Worm (Caenorhabditis elegans) whole organism, L4 larva: Measurements from ENCODE around the gene rab-19.

ENCODE experiments used
- D1046.2 ChIP-seq: fragments of 200-800 bp; sonication (Bioruptor generic); IDR thresholded peaks from 2 replicates; pipeline ENCODE4 v1.3.6; 2022; ENCODE audit warnings: missing genetic modification characterization, missing compliant biosample characterization
- F37D6.2 ChIP-seq: sonication (generic microtip); optimal IDR thresholded peaks from 2 replicates; lab custom pipeline; 2016; ENCODE audit warnings: mild to moderate bottlenecking, missing genetic modification characterization, missing compliant biosample characterization
- F49E8.2 ChIP-seq: sonication (generic microtip); optimal IDR thresholded peaks from 2 replicates; lab custom pipeline; 2016; ENCODE audit warnings: missing compliant biosample characterization, mild to moderate bottlenecking, missing genetic modification characterization, borderline replicate concordance
- R02D3.7 ChIP-seq: fragments of 150-350 bp; sonication (generic microtip); optimal IDR thresholded peaks from 3 replicates; lab custom pipeline; 2014; ENCODE audit warnings: missing biosample characterization, missing genetic modification characterization
- T20F7.1 ChIP-seq: fragments of 200-800 bp; sonication (Bioruptor generic); optimal IDR thresholded peaks from 2 replicates; lab custom pipeline; 2018; ENCODE audit warnings: mild to moderate bottlenecking, missing genetic modification characterization, missing compliant biosample characterization
- Y105C5A.15 ChIP-seq: fragments of 200-800 bp; sonication (Bioruptor generic); IDR thresholded peaks from 2 replicates; pipeline ENCODE4 v1.3.6; 2022; ENCODE audit warnings: missing genetic modification characterization, missing compliant biosample characterization
- Y48G9A.11 ChIP-seq: fragments of 200-800 bp; sonication (Bioruptor generic); IDR thresholded peaks from 2 replicates; pipeline ENCODE4 v1.3.6; 2022; ENCODE audit warnings: missing genetic modification reagents, missing genetic modification characterization, missing compliant biosample characterization
- ZK337.2 ChIP-seq: fragments of 200-800 bp; sonication (Bioruptor generic); IDR thresholded peaks from 2 replicates; pipeline ENCODE4 v1.3.6; 2022; ENCODE audit warnings: missing genetic modification reagents, missing genetic modification characterization, missing compliant biosample characterization
- aha-1 ChIP-seq: fragments of 150-350 bp; peaks from one replicate; lab custom pipeline; 2014; ENCODE audit warnings: missing biosample characterization, missing genetic modification characterization
- aly-2 ChIP-seq: sonication (generic microtip); optimal IDR thresholded peaks from 2 replicates; lab custom pipeline; 2018; ENCODE audit warnings: missing biosample characterization, missing genetic modification characterization
- ctbp-1 ChIP-seq: fragments of 200-800 bp; sonication (Bioruptor generic); IDR thresholded peaks from 2 replicates; pipeline ENCODE4 v1.3.6; 2022; ENCODE audit warnings: missing genetic modification reagents, missing genetic modification characterization, missing compliant biosample characterization
- daf-12 ChIP-seq: fragments of 150-350 bp; optimal IDR thresholded peaks from 2 replicates; lab custom pipeline; 2014; ENCODE audit warnings: missing biosample characterization, missing genetic modification reagents, missing genetic modification characterization
- dmd-6 ChIP-seq: fragments of 200-800 bp; sonication (Bioruptor generic); IDR thresholded peaks from 2 replicates; pipeline ENCODE4 v1.3.6; 2022; ENCODE audit warnings: missing genetic modification reagents, missing genetic modification characterization, missing compliant biosample characterization
- egl-43 ChIP-seq: fragments of 200-800 bp; sonication (Bioruptor generic); IDR thresholded peaks from 2 replicates; pipeline ENCODE4 v1.3.6; 2022; ENCODE audit warnings: missing genetic modification reagents, missing genetic modification characterization, missing compliant biosample characterization
- fkh-10 ChIP-seq: fragments of 150-350 bp; optimal IDR thresholded peaks from 2 replicates; lab custom pipeline; 2014; ENCODE audit warnings: missing biosample characterization, missing genetic modification reagents, missing genetic modification characterization
- hlh-11 ChIP-seq: fragments of 200-800 bp; sonication (Bioruptor generic); optimal IDR thresholded peaks from 2 replicates; lab custom pipeline; 2018; ENCODE audit warnings: mild to moderate bottlenecking, missing genetic modification characterization, missing compliant biosample characterization
- lin-15B ChIP-seq: fragments of 150-350 bp; sonication (generic microtip); optimal IDR thresholded peaks from 3 replicates; lab custom pipeline; 2014; ENCODE audit warnings: missing biosample characterization, missing genetic modification characterization
- lin-38 ChIP-seq: fragments of 200-800 bp; sonication (Bioruptor generic); IDR thresholded peaks from 2 replicates; pipeline ENCODE4 v1.3.6; 2022; ENCODE audit warnings: missing genetic modification reagents, missing genetic modification characterization, missing compliant biosample characterization
- lin-39 ChIP-seq: fragments of 150-350 bp; optimal IDR thresholded peaks from 2 replicates; lab custom pipeline; 2014; ENCODE audit warnings: missing biosample characterization, missing genetic modification reagents, missing genetic modification characterization
- lir-3 ChIP-seq: sonication (generic microtip); optimal IDR thresholded peaks from 2 replicates; lab custom pipeline; 2016; ENCODE audit warnings: mild to moderate bottlenecking, missing genetic modification characterization, missing compliant biosample characterization
- mdt-29 ChIP-seq: fragments of 200-800 bp; sonication (Bioruptor generic); IDR thresholded peaks from 2 replicates; pipeline ENCODE4 v1.3.6; 2022; ENCODE audit warnings: missing genetic modification reagents, missing genetic modification characterization, missing compliant biosample characterization
- mes-2 ChIP-seq: sonication (generic microtip); optimal IDR thresholded peaks from 2 replicates; lab custom pipeline; 2016; ENCODE audit warnings: missing genotype, mild to moderate bottlenecking, missing genetic modification characterization, missing compliant biosample characterization; ENCODE audit not compliant: poor library complexity, severe bottlenecking
- mxl-3 ChIP-seq: fragments of 200-800 bp; sonication (Bioruptor generic); optimal IDR thresholded peaks from 2 replicates; lab custom pipeline; 2018; ENCODE audit warnings: mild to moderate bottlenecking, missing genetic modification characterization, missing compliant biosample characterization
- nhr-10 ChIP-seq: fragments of 150-350 bp; optimal IDR thresholded peaks from 2 replicates; lab custom pipeline; 2014; ENCODE audit warnings: missing biosample characterization, missing genetic modification characterization
- nhr-11 ChIP-seq: fragments of 150-350 bp; optimal IDR thresholded peaks from 2 replicates; lab custom pipeline; 2014; ENCODE audit warnings: missing biosample characterization, missing genetic modification characterization
- nhr-25 ChIP-seq: sonication (generic microtip); optimal IDR thresholded peaks from 2 replicates; lab custom pipeline; 2017; ENCODE audit warnings: missing genetic modification characterization, mild to moderate bottlenecking, missing compliant biosample characterization, antibody characterized with exemption, moderate library complexity, borderline replicate concordance; ENCODE audit not compliant: insufficient read depth
- nhr-28 ChIP-seq: fragments of 150-350 bp; optimal IDR thresholded peaks from 2 replicates; lab custom pipeline; 2014; ENCODE audit warnings: missing biosample characterization, missing genetic modification characterization
- nhr-42 ChIP-seq: fragments of 200-800 bp; sonication (Bioruptor generic); IDR thresholded peaks from 2 replicates; pipeline ENCODE4 v1.3.6; 2022; ENCODE audit warnings: missing genetic modification characterization, missing compliant biosample characterization
- nhr-48 ChIP-seq: sonication (generic microtip); optimal IDR thresholded peaks from 2 replicates; lab custom pipeline; 2016; ENCODE audit warnings: mild to moderate bottlenecking, missing genetic modification characterization, missing compliant biosample characterization
- nhr-77 ChIP-seq: fragments of 150-350 bp; optimal IDR thresholded peaks from 2 replicates; lab custom pipeline; 2014; ENCODE audit warnings: missing biosample characterization, missing genetic modification characterization
- pha-4 ChIP-seq, 2 experiments: fragments of 150-350 bp in 1 of 2; fragments of 200-800 bp in 1 of 2; sonication (Bioruptor generic) in 1 of 2; IDR thresholded peaks in 1 of 2; optimal IDR thresholded peaks in 1 of 2; 2 replicates each; pipeline versions ENCODE4 v1.3.6 to Lab custom; 2014 to 2022; ENCODE audit warnings: missing genetic modification characterization in 2 of 2, missing genetic modification reagents in 2 of 2, missing biosample characterization in 1 of 2, missing compliant biosample characterization in 1 of 2
- pqm-1 ChIP-seq: sonication (generic microtip); optimal IDR thresholded peaks from 2 replicates; lab custom pipeline; 2017; ENCODE audit warnings: missing biosample characterization, missing genetic modification characterization
- sdz-12 ChIP-seq: fragments of 200-800 bp; sonication (Bioruptor generic); optimal IDR thresholded peaks from 2 replicates; lab custom pipeline; 2018; ENCODE audit warnings: mild to moderate bottlenecking, missing genetic modification characterization, missing compliant biosample characterization
- set-16 ChIP-seq: fragments of 200-800 bp; sonication (Bioruptor generic); IDR thresholded peaks from 2 replicates; pipeline ENCODE4 v1.3.6; 2022; ENCODE audit warnings: missing genetic modification reagents, missing genetic modification characterization, missing compliant biosample characterization
- snpc-1.2 ChIP-seq: fragments of 200-800 bp; sonication (Bioruptor generic); IDR thresholded peaks from 2 replicates; pipeline ENCODE4 v1.3.6; 2022; ENCODE audit warnings: missing genetic modification reagents, missing genetic modification characterization, missing compliant biosample characterization
- spr-1 ChIP-seq: sonication (generic microtip); optimal IDR thresholded peaks from 2 replicates; lab custom pipeline; 2016; ENCODE audit warnings: mild to moderate bottlenecking, missing genetic modification characterization, missing compliant biosample characterization
- tra-1 ChIP-seq: fragments of 200-800 bp; sonication (Bioruptor generic); IDR thresholded peaks from 2 replicates; pipeline ENCODE4 v1.3.6; 2022; ENCODE audit warnings: missing genetic modification reagents, missing genetic modification characterization, missing compliant biosample characterization
- unc-130 ChIP-seq: sonication (generic microtip); optimal IDR thresholded peaks from 2 replicates; lab custom pipeline; 2016; ENCODE audit warnings: missing genetic modification reagents, missing genetic modification characterization, missing compliant biosample characterization
- unc-62 ChIP-seq, 3 experiments: fragments of 150-350 bp in 1 of 3; sonication (generic microtip); optimal IDR thresholded peaks in 2 of 3; peaks in 1 of 3; 1 replicate in 1 of 3; 2 replicates in 2 of 3; lab custom pipeline; 2014 to 2017; ENCODE audit warnings: missing biosample characterization in 3 of 3, missing genetic modification characterization in 3 of 3, missing genetic modification reagents in 3 of 3, missing genotype in 1 of 3
- zfp-3 ChIP-seq: fragments of 200-800 bp; sonication (Bioruptor generic); conservative IDR thresholded peaks from 2 replicates; pipeline ENCODE4 v1.3.6; 2022; ENCODE audit warnings: missing genetic modification reagents, missing genetic modification characterization, missing compliant biosample characterization
- zip-11 ChIP-seq: fragments of 200-800 bp; sonication (Bioruptor generic); IDR thresholded peaks from 2 replicates; pipeline ENCODE4 v1.3.6; 2022; ENCODE audit warnings: missing genetic modification characterization, missing compliant biosample characterization
- ztf-7 ChIP-seq: fragments of 150-350 bp; optimal IDR thresholded peaks from 2 replicates; lab custom pipeline; 2014; ENCODE audit warnings: missing biosample characterization, missing genetic modification characterization

Gene rab-19

DNA sequence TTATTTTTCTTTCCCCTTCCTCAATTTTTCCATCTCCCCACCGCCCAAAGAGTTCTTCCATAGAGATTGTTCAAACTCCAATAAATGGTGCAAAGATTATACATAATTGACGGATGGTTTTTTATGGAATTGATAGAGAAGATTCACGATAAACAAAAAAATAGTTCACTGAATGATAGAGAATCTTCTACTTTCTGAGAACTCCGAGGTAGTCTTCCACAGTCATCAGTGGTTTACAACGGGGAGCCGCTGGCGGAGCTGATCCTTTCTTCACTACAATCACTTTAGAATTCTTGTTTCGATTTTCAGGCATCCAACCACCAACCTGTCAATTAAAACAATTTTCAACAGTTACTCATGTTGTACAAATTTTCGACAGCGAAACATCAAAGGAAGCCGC lies 28.2 kb downstream of the rab-19 start:
- TF ChIP-seq fkh-10, result no peak
- TF ChIP-seq mdt-29 (GFP tag; lab: Robert Waterston, UW), result no peak
- TF ChIP-seq lin-39 (tag; lab: Kevin White, UChicago), result no peak

DNA sequence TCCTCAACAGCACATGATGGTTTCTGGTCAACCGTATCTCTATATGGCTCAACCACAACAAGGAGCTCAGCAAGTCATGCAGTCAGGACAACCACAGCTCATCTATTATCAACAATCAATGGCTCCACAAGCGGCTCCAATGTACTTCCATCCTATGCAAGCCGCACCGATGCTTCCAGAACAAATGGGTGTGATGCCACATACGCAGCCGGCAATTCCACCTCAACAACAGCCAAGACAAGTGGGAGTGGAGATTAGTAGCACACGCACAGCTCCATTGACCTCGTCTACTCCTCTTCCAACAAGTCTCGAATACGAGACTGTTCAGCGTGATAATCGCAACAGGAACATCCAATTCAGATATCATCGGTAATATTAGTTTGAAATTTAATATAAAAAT lies 30.1 kb downstream of the rab-19 start:
- TF ChIP-seq lin-15B (no peak), nhr-25 (no peak)

DNA sequence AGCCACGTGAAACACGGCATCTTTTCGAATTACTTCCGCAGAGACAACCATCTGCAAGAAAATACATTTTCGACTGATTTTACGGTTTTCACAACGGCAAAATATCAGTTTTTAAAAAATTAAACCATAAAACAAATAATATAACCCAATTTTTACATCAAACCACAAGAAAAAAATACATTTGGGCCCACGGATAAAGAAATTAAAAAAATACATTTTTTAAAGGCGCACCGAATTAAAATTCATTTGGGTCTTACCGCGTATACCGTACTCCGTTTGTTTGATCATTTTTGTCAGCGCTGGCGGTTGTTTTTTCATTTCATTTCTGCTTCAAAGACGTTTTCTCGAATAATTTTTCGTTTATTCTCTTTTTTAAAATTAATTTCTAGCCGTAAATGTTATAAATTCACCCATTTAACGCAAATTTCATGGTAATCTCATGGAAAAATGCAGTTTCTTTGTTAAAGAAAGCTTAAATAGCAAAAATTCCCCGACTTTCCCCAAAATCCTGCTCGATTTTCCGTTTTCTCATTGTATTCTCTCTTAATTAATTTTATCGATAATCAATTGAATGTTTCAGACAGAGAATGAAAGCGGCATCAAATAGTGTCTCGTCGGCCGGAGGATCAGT lies 30.9 kb downstream of the rab-19 start, which contains the start of the genes rec-8 and mex-5:
Gene rec-8 (minus strand): TSS at position 51 of the 631 bp plus-strand sequence.
Gene mex-5 (plus strand): TSS at position 581 of the 631 bp plus-strand sequence.
- no peak for TF ChIP-seq zfp-3
- TF ChIP-seq unc-62 (GFP tag; optimal IDR thresholded peaks at IDR 0.05 in 1 of 2; lab: Kevin White, UChicago), result peak in 1 of 2 experiments; percentile 70
- TF ChIP-seq unc-62 (tag; optimal IDR thresholded peaks at IDR 0.05; lab: Kevin White, UChicago), result no peak
- TF ChIP-seq D1046.2 (GFP tag; lab: Robert Waterston, UW), result no peak
- no peak for TF ChIP-seq T20F7.1 (GFP tag; lab: Kevin White, UChicago)
- no peak for TF ChIP-seq nhr-11 (tag; lab: Kevin White, UChicago)
- peak; percentile 69 for TF ChIP-seq snpc-1.2
- peak; percentile 22 for TF ChIP-seq F49E8.2 (tag; lab: Kevin White, UChicago)
- 0 out of 2 replicates have a peak, but pooled peaks have one; percentile 8 for TF ChIP-seq Y48G9A.11 (GFP tag; lab: Robert Waterston, UW)
- no peak for TF ChIP-seq aly-2 (tag; lab: Kevin White, UChicago)
- TF ChIP-seq sdz-12 (GFP tag; lab: Kevin White, UChicago), result no peak
- peak; percentile 91 for TF ChIP-seq unc-130 (GFP tag; lab: Kevin White, UChicago)
- TF ChIP-seq nhr-42, result no peak
- TF ChIP-seq pqm-1 (tag; lab: Kevin White, UChicago), result no peak

DNA sequence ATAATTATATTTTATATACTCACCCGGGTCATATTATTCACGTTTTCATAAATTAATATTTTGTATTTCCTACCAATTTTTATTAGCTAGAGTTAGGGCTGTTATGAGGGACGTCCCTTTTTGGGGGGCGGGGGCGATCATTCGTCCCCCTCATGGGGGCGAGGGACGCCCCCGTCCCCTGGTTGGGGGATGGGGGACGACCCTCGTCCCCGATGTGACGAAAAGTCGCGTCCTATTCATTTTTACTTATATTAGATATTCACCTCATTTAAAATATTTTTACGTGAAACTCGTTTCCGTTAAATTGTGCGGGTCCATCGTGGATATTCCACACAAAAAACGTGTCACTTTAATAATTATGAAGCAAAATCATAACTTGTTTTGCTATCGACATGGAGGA lies 35.6 kb downstream of the rab-19 start, which contains the start of gene W02A2.12:
Gene W02A2.12 (minus strand): TSS at position 240 of the 400 bp plus-strand sequence.
- no peak for TF ChIP-seq fkh-10
- no peak for TF ChIP-seq ctbp-1 (GFP tag; lab: Robert Waterston, UW)
- no peak for TF ChIP-seq lir-3
- TF ChIP-seq pha-4 (GFP tag; IDR thresholded peaks at IDR 0.05; lab: Robert Waterston, UW), result peak; percentile 77; the same call in 1 of the 2 replicates
- TF ChIP-seq pha-4 (tag; optimal IDR thresholded peaks at IDR 0.05; lab: Kevin White, UChicago), result no peak
- TF ChIP-seq Y105C5A.15, result 0 out of 2 replicates have a peak, but pooled peaks have one; percentile 34
- TF ChIP-seq spr-1 (tag; lab: Kevin White, UChicago), result no peak
- TF ChIP-seq F49E8.2 (tag; lab: Kevin White, UChicago), result no peak
- TF ChIP-seq egl-43 (GFP tag; lab: Robert Waterston, UW), result peak; percentile 44; the same call in 1 of the 2 replicates
- TF ChIP-seq aha-1 (tag; lab: Kevin White, UChicago), result no peak
- TF ChIP-seq F37D6.2, result no peak
- TF ChIP-seq hlh-11 (tag; lab: Kevin White, UChicago), result no peak
- TF ChIP-seq set-16 (GFP tag; lab: Robert Waterston, UW), result peak; percentile 78
- TF ChIP-seq D1046.2 (GFP tag; lab: Robert Waterston, UW), result no peak
- TF ChIP-seq ZK337.2, result no peak
- TF ChIP-seq lin-38 (GFP tag; lab: Robert Waterston, UW), result peak; percentile 31; the same call in 1 of the 2 replicates
- no peak for TF ChIP-seq dmd-6
- TF ChIP-seq Y48G9A.11 (GFP tag; lab: Robert Waterston, UW), result no peak

DNA sequence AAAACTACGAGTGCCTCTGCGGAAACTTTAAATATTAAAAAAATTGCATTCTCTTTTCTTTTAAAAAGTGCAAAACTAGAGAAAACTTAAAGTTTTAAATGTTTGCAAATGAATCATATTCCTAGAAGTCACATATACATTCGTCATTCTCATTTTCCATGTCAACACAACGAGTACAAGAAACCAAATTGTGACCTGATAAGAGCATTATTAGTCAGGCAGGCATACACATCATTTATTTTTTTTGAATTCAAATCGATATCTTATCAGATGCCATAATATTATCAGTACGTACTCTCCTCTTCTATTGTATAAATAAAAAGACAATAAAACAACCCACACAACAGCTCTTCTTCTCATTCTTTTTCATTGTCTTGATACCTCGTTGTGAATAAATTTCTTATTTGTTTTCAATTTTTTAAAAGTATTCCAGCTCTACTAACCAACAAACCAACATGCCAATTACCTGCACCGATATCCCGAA lies 36.9 kb downstream of the rab-19 start, which contains the start of gene W02A2.9:
Gene W02A2.9 (plus strand): TSS at position 434 of the 484 bp plus-strand sequence.
- TF ChIP-seq zip-11 (GFP tag; lab: Robert Waterston, UW) (no peak), mes-2 (peak; percentile 5), nhr-28 (peak; percentile 57), F49E8.2 (tag; lab: Kevin White, UChicago) (no peak), ztf-7 (tag; lab: Kevin White, UChicago) (no peak), nhr-48 (tag; lab: Kevin White, UChicago) (peak; percentile 41), R02D3.7 (tag; lab: Kevin White, UChicago) (no peak), daf-12 (tag; lab: Kevin White, UChicago) (no peak), hlh-11 (tag; lab: Kevin White, UChicago) (peak; percentile 52), mxl-3 (no peak), nhr-10 (tag; lab: Kevin White, UChicago) (no peak), tra-1 (GFP tag; lab: Robert Waterston, UW) (no peak), nhr-77 (peak; percentile 64)
